Worm (Caenorhabditis elegans) whole organism, mixed stage, embryonic: ENCODE measurements around the gene gpa-7.

Source experiments
- lin-13 ChIP-seq: fragments of 150-350 bp; optimal IDR thresholded peaks from 2 replicates; lab custom pipeline; 2014; ENCODE audit warnings: missing biosample characterization, missing genetic modification characterization
- mls-2 ChIP-seq: sonication (generic microtip); optimal IDR thresholded peaks from 2 replicates; lab custom pipeline; 2016; ENCODE audit warnings: mild to moderate bottlenecking, missing genetic modification characterization, moderate library complexity, missing compliant biosample characterization
- nhr-237 ChIP-seq: fragments of 150-350 bp; optimal IDR thresholded peaks from 2 replicates; lab custom pipeline; 2014; ENCODE audit warnings: missing biosample characterization, missing genetic modification characterization
- unc-39 ChIP-seq: fragments of 150-350 bp; optimal IDR thresholded peaks from 2 replicates; lab custom pipeline; 2014; ENCODE audit warnings: missing biosample characterization, missing genetic modification characterization

ce11 chrIV:10374601-10375000, 29.2 kb upstream of the gpa-7 start, which contains the start of gene mask-1:
- TF ChIP-seq lin-13 (no peak), mls-2 (no peak), nhr-237 (tag; lab: Kevin White, UChicago) (no peak), unc-39 (tag; lab: Kevin White, UChicago) (no peak)
